Worm (Caenorhabditis elegans) whole organism, early embryonic: ENCODE data around the gene ttc-39B.

Source experiments
- B0310.2 ChIP-seq: sonication (generic microtip); optimal IDR thresholded peaks from 2 replicates; lab custom pipeline; 2016; ENCODE audit warnings: mild to moderate bottlenecking, missing genetic modification characterization, missing compliant biosample characterization
- F13C5.2 ChIP-seq: sonication (generic microtip); optimal IDR thresholded peaks from 2 replicates; lab custom pipeline; 2017; ENCODE audit warnings: mild to moderate bottlenecking, missing genetic modification characterization, inconsistent platforms, missing compliant biosample characterization
- aly-1 ChIP-seq: sonication (generic microtip); optimal IDR thresholded peaks from 2 replicates; lab custom pipeline; 2016; ENCODE audit warnings: missing genetic modification characterization, missing compliant biosample characterization
- ama-1 ChIP-seq: fragments of 150-350 bp; optimal IDR thresholded peaks from 2 replicates; lab custom pipeline; 2014
- ceh-13 ChIP-seq: fragments of 200-800 bp; sonication (Bioruptor generic); optimal IDR thresholded peaks from 2 replicates; lab custom pipeline; 2018; ENCODE audit warnings: mild to moderate bottlenecking, missing genetic modification characterization, missing compliant biosample characterization
- ceh-36 ChIP-seq: sonication (generic microtip); optimal IDR thresholded peaks from 2 replicates; lab custom pipeline; 2016; ENCODE audit warnings: missing genetic modification characterization, inconsistent platforms, missing compliant biosample characterization
- ets-7 ChIP-seq: sonication (generic microtip); optimal IDR thresholded peaks from 2 replicates; lab custom pipeline; 2016; ENCODE audit warnings: missing genotype, missing genetic modification characterization, missing compliant biosample characterization
- flt-1 ChIP-seq: fragments of 200-800 bp; sonication (Bioruptor generic); IDR thresholded peaks from 2 replicates; pipeline ENCODE4 v1.3.6; 2022; ENCODE audit warnings: missing genetic modification characterization, missing compliant biosample characterization
- hmbx-1 ChIP-seq: sonication (generic microtip); optimal IDR thresholded peaks from 2 replicates; lab custom pipeline; 2016; ENCODE audit warnings: mild to moderate bottlenecking, missing genetic modification characterization, missing compliant biosample characterization
- hmg-4 ChIP-seq: fragments of 200-800 bp; sonication (Bioruptor generic); optimal IDR thresholded peaks from 2 replicates; lab custom pipeline; 2018; ENCODE audit warnings: mild to moderate bottlenecking, missing genetic modification characterization, missing compliant biosample characterization
- hnd-1 ChIP-seq: sonication (generic microtip); optimal IDR thresholded peaks from 2 replicates; lab custom pipeline; 2016; ENCODE audit warnings: missing genetic modification characterization, missing compliant biosample characterization
- pes-1 ChIP-seq: fragments of 200-800 bp; sonication (Bioruptor generic); IDR thresholded peaks from 2 replicates; pipeline ENCODE4 v1.3.6; 2022; ENCODE audit warnings: missing genetic modification reagents, missing genetic modification characterization, missing compliant biosample characterization
- scrt-1 ChIP-seq: fragments of 200-800 bp; sonication (Bioruptor generic); IDR thresholded peaks from 2 replicates; pipeline ENCODE4 v1.3.6; 2022; ENCODE audit warnings: missing genetic modification characterization, missing compliant biosample characterization
- sea-1 ChIP-seq: fragments of 200-800 bp; sonication (Bioruptor generic); conservative IDR thresholded peaks from 2 replicates; pipeline ENCODE4 v1.3.6; 2022; ENCODE audit warnings: missing genetic modification characterization, missing compliant biosample characterization
- tbx-11 ChIP-seq: fragments of 200-800 bp; sonication (Bioruptor generic); IDR thresholded peaks from 2 replicates; pipeline ENCODE4 v1.3.6; 2022; ENCODE audit warnings: missing genetic modification characterization, missing compliant biosample characterization
- tbx-37 ChIP-seq: fragments of 200-800 bp; sonication (Bioruptor generic); conservative IDR thresholded peaks from 2 replicates; pipeline ENCODE4 v1.3.6; 2022; ENCODE audit warnings: missing genetic modification reagents, missing genetic modification characterization, missing compliant biosample characterization
- tra-4 ChIP-seq: sonication (generic microtip); optimal IDR thresholded peaks from 2 replicates; lab custom pipeline; 2017; ENCODE audit warnings: missing genetic modification characterization, missing compliant biosample characterization

The ttc-39B gene

DNA sequence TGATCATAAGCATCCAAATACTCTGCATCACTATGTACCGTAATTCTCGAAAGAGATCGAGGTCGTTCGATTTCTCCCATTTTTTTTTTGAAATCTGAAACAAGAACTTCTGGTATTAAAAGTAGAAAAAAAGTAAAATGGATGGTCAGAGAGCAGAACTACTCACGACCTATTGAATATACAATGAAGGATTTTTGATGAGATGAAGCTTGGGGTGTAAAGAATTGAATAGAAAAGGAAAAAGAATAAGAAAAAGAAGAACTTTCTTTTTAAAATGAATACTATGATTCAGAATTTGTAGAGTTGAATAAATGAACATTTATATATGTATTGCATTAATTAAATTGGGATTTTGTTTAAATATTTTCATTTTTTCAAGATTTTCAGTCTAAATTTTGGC lies at the start of gene ttc-39B:
Gene ttc-39B (minus strand): TSS at position 101 of the 400 bp plus-strand sequence.
- TF ChIP-seq tbx-11 (GFP tag; lab: Robert Waterston, UW): no peak
- no peak for TF ChIP-seq hnd-1
- no peak for TF ChIP-seq hmbx-1 (tag; lab: Kevin White, UChicago)
- TF ChIP-seq sea-1 (GFP tag; lab: Robert Waterston, UW): no peak
- TF ChIP-seq ceh-13: no peak
- no peak for TF ChIP-seq B0310.2 (tag; lab: Kevin White, UChicago)
- no peak for TF ChIP-seq ets-7
- no peak for TF ChIP-seq ama-1 (lab: Kevin White, UChicago)
- no peak for TF ChIP-seq pes-1 (GFP tag; lab: Robert Waterston, UW)
- no peak for TF ChIP-seq tbx-37 (GFP tag; lab: Robert Waterston, UW)
- TF ChIP-seq ceh-36: no peak
- no peak for TF ChIP-seq tra-4
- TF ChIP-seq aly-1 (tag; lab: Kevin White, UChicago): no peak

DNA sequence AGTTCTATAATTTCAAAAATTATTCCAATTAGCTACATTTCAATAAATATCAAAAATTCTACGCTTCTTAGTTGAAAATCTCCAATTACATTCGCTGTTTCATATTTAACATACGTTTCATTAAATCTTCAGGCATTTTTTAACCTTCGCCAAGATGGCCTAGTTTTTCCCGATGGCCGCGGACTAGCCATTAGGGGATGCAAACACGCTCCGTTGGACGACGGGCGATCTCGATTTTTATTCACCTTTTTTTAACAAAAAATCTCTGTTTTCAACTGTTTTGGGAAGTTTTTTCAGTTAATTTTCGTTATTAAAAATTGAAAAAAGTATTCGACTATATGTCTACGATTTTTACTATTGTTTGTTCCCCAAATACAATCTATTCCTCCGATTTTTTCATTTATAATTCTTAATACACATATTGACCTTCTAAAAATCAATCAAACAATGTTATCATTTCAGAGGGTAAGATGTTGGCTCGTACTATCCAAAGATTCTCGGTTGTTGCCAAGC lies 49.5 kb upstream of the ttc-39B start, which contains the start of gene F58F12.1:
Gene F58F12.1 (plus strand): TSS at position 463 of the 513 bp plus-strand sequence.
- TF ChIP-seq ceh-36 (no peak), tbx-37 (GFP tag; lab: Robert Waterston, UW) (peak; percentile 38; the same call in 1 of the 2 replicates), F13C5.2 (tag; lab: Kevin White, UChicago) (peak; percentile 52)

DNA sequence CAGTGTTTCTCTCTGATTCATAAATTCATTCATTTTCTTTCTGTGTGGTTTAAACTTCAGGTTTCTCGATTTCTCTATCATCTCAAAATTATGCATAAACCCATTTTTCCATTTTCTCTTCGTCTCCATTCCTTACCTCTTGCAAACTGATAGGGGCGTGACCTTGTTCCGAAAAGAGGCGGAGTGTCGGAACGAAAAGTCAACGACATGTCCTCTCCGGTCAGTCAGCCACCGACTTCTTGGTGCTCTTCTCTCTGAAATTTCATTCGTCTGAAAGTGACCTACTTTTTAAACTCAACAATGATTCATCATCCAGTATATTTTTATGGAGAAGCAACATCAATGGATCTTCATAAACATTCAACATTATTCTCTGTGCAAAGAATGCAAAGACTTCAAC lies 47.1 kb upstream of the ttc-39B start, which contains the start of gene F58F12.12:
Gene F58F12.12 (plus strand): TSS at position 301 of the 400 bp plus-strand sequence.
- TF ChIP-seq F13C5.2 (tag; lab: Kevin White, UChicago) (no peak), tra-4 (no peak), hmbx-1 (tag; lab: Kevin White, UChicago) (no peak)

ce11 chrII:6379038-6379563 lies 45.3 kb upstream of the ttc-39B start:
- TF ChIP-seq aly-1 (tag; lab: Kevin White, UChicago) (no peak), tra-4 (no peak)

ce11 chrII:6377381-6377948 lies 43.7 kb upstream of the ttc-39B start:
- TF ChIP-seq F13C5.2 (tag; lab: Kevin White, UChicago) (no peak), tbx-11 (GFP tag; lab: Robert Waterston, UW) (no peak), B0310.2 (tag; lab: Kevin White, UChicago) (no peak), hmbx-1 (tag; lab: Kevin White, UChicago) (no peak), aly-1 (tag; lab: Kevin White, UChicago) (no peak), pes-1 (GFP tag; lab: Robert Waterston, UW) (no peak), flt-1 (no peak), hnd-1 (no peak)

DNA sequence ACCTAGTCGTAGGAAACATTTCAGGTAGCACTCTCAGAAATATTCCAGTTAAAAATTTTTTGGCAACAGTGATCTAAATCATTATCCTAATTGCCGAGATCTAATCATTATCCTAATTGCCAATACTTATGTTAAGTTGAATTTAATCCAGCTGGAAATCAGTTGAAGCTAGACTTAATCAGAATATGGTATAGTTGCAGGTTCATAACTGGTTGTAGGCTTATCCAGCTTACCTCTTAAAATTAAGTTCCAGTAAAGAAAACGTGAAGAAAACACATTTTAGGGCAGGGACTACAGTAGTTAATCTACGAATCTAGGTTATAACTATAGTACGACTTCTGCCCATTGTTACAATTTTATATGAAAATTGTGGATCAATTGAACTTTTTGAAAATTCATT lies 42.9 kb upstream of the ttc-39B start:
- TF ChIP-seq ceh-13 (no peak), ama-1 (lab: Kevin White, UChicago) (no peak)

- TF ChIP-seq ceh-13 (no peak), ceh-36 (no peak), scrt-1 (no peak), hmbx-1 (tag; lab: Kevin White, UChicago) (no peak), hmg-4 (GFP tag; lab: Kevin White, UChicago) (no peak), pes-1 (GFP tag; lab: Robert Waterston, UW) (no peak), tbx-11 (GFP tag; lab: Robert Waterston, UW) (no peak), sea-1 (GFP tag; lab: Robert Waterston, UW) (no peak), B0310.2 (tag; lab: Kevin White, UChicago) (no peak), flt-1 (no peak), F13C5.2 (tag; lab: Kevin White, UChicago) (no peak), aly-1 (tag; lab: Kevin White, UChicago) (no peak), tbx-37 (GFP tag; lab: Robert Waterston, UW) (no peak), hnd-1 (no peak), ama-1 (lab: Kevin White, UChicago) (no peak), ets-7 (no peak), tra-4 (no peak)
Measured at ce11 chrII:6374646-6375045, 40.9 kb upstream of the ttc-39B start.

ce11 chrII:6373361-6373760 lies 39.6 kb upstream of the ttc-39B start:
- TF ChIP-seq ama-1 (lab: Kevin White, UChicago): no peak
- TF ChIP-seq hmbx-1 (tag; lab: Kevin White, UChicago): no peak
- TF ChIP-seq tra-4: no peak
- no peak for TF ChIP-seq sea-1 (GFP tag; lab: Robert Waterston, UW)
- no peak for TF ChIP-seq hmg-4 (GFP tag; lab: Kevin White, UChicago)
- TF ChIP-seq aly-1 (tag; lab: Kevin White, UChicago): no peak
- no peak for TF ChIP-seq tbx-11 (GFP tag; lab: Robert Waterston, UW)
- TF ChIP-seq ceh-36: no peak
- TF ChIP-seq flt-1: no peak
- TF ChIP-seq B0310.2 (tag; lab: Kevin White, UChicago): no peak
- TF ChIP-seq hnd-1: no peak
- no peak for TF ChIP-seq tbx-37 (GFP tag; lab: Robert Waterston, UW)
- no peak for TF ChIP-seq ceh-13
- TF ChIP-seq ets-7: no peak
- TF ChIP-seq F13C5.2 (tag; lab: Kevin White, UChicago): no peak
- no peak for TF ChIP-seq pes-1 (GFP tag; lab: Robert Waterston, UW)
- no peak for TF ChIP-seq scrt-1
